Fruit fly (Drosophila melanogaster): ENCODE results near the gene CG9123.

Gene CG9123

DNA sequence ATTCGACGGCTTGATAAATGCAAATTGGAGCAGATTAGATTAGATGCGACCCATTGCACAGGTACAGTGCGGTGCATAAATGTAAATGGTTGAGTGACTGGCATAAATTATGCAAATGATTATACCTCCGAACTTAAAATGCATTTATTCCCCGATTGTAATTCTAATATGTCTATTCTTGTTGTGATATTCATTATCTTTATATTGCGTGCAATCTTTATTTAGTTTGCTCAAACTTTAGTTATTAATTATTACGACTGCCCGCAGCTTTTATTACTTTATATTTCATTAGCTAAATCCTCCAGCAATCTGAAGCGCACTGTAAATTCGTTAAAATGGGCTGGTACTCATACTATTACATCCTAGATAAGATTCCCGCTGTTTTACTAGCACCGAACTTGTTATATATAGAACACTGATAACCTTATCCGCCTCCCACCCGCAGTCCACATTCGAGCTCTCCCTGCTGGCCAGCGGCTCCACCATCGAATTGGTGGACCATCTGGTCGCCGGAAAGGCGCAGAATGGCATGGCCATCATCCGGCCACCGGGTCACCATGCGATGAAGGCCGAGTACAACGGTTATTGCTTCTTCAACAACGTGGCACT lies 6.0 kb downstream of the CG9123 start:
- TF ChIP-seq CG31627 (GFP tag; optimal IDR thresholded peaks at IDR 0.05) (peak; percentile 20), svp (GFP tag) (peak; percentile 98), topi (GFP tag; optimal IDR thresholded peaks at IDR 0.05) (peak; percentile 40), CG6854 (GFP tag; optimal IDR thresholded peaks at IDR 0.05) (no peak), Sox14 (GFP tag; optimal IDR thresholded peaks at IDR 0.05) (peak; percentile 4), Smox (GFP tag; optimal IDR thresholded peaks at IDR 0.05) (peak; percentile 22), lz (GFP tag; optimal IDR thresholded peaks at IDR 0.05) (peak; percentile 38), esn (GFP tag; optimal IDR thresholded peaks at IDR 0.05) (peak; percentile 41), cyc (GFP tag; optimal IDR thresholded peaks at IDR 0.05) (peak; percentile 3), vri (GFP tag; optimal IDR thresholded peaks at IDR 0.05) (peak; percentile 79), CG34406 (GFP tag; optimal IDR thresholded peaks at IDR 0.05) (no peak), Ets21C (GFP tag; optimal IDR thresholded peaks at IDR 0.05) (peak; percentile 19), CG6792 (GFP tag; optimal IDR thresholded peaks at IDR 0.05) (peak; percentile 1), Met (GFP tag; optimal IDR thresholded peaks at IDR 0.05) (peak; percentile 42), Hr39 (GFP tag; optimal IDR thresholded peaks at IDR 0.05) (peak; percentile 37), Eip78C (GFP tag) (peak; percentile 62), spab (GFP tag; optimal IDR thresholded peaks at IDR 0.05) (no peak), CG8632 (GFP tag; optimal IDR thresholded peaks at IDR 0.05) (no peak)

- no peak for TF ChIP-seq CG6854 (GFP tag; optimal IDR thresholded peaks at IDR 0.05)
- TF ChIP-seq lz (GFP tag; optimal IDR thresholded peaks at IDR 0.05): no peak
- no peak for TF ChIP-seq CG7368 (GFP tag; optimal IDR thresholded peaks at IDR 0.05)
- TF ChIP-seq Sox14 (GFP tag; optimal IDR thresholded peaks at IDR 0.05): no peak
- no peak for TF ChIP-seq Hr4 (GFP tag; optimal IDR thresholded peaks at IDR 0.05)
- TF ChIP-seq svp (GFP tag): peak; percentile 94
- no peak for TF ChIP-seq CG4318 (GFP tag; optimal IDR thresholded peaks at IDR 0.05)
- TF ChIP-seq Eip78C (GFP tag): peak; percentile 36
- no peak for TF ChIP-seq Lpt (GFP tag; optimal IDR thresholded peaks at IDR 0.05)
Observed at dm6 chrX:15334999-15335398, 6.9 kb downstream of the CG9123 start.

DNA sequence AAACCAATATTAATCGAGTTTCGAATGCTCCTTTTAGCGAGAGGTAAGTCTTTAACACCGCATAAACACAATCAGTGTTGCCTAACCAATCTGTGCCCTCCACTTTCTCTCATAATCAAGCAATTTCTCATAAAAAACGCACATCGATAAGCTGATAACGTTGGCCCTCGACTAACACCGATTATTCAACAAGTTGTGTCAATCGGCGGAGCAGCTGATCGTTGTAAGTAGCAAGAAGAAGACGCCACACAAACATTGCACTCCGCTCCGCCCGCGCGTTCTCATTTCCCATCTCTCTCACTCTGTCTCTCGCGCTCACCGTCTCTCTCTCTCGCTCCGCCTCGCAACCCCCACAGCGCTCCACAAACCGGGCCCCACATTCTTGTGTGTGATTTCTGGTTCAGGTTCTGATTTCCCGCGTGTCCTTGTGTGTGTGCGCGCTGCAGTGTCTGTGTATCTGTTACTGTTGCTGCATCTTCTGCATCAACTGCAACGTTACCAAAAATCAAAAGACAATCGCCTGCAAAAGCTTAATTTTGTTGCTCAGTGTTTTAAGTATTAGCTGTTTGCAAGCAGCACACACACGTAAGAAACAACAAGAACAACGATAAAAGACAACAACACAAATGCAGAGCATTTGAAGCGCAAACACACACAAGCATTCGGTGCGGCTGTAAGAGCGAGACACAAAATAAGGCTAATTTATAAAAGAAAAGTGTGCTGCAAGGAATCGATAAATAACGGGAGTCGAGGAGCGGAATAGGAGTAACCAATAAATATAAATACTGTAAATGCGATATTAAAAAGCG lies 8.6 kb downstream of the CG9123 start, which contains the start of the genes CG9114 and HDAC6:
TSS of gene CG9114 (minus strand) at position 89 of the 809 bp plus-strand sequence.
TSS of gene HDAC6 (plus strand) at position 245 of the 809 bp plus-strand sequence.
- TF ChIP-seq CG3919 (GFP tag; optimal IDR thresholded peaks at IDR 0.05) (peak; percentile 27), svp (GFP tag) (peak; percentile 84), dsx (GFP tag; optimal IDR thresholded peaks at IDR 0.05; ENCODE audit: poor library complexity, severe bottlenecking) (peak; percentile 51), salr (GFP tag; optimal IDR thresholded peaks at IDR 0.05) (no peak), CG11294 (GFP tag; IDR thresholded peaks at IDR 0.05) (no peak), Ets96B (tag; optimal IDR thresholded peaks at IDR 0.05) (no peak), CG6792 (GFP tag; optimal IDR thresholded peaks at IDR 0.05) (peak; percentile 12), net (GFP tag; optimal IDR thresholded peaks at IDR 0.05) (peak; percentile 19), Eip75B (GFP tag; optimal IDR thresholded peaks at IDR 0.05) (peak; percentile 40), lz (GFP tag; optimal IDR thresholded peaks at IDR 0.05) (peak; percentile 10), CG34406 (GFP tag; optimal IDR thresholded peaks at IDR 0.05) (peak; percentile 3), vri (GFP tag; optimal IDR thresholded peaks at IDR 0.05) (no peak), topi (GFP tag; optimal IDR thresholded peaks at IDR 0.05) (peak; percentile 12), Smox (GFP tag; optimal IDR thresholded peaks at IDR 0.05) (no peak), Gug (GFP tag; IDR thresholded peaks at IDR 0.05) (0 out of 2 replicates have a peak, but pooled peaks have one; percentile 13), Sox15 (GFP tag; optimal IDR thresholded peaks at IDR 0.05) (no peak), eg (GFP tag; IDR thresholded peaks at IDR 0.05) (peak; percentile 38; the same call in 1 of the 3 replicates), ss (GFP tag; optimal IDR thresholded peaks at IDR 0.05) (peak; percentile 3 to 9), OdsH (GFP tag; optimal IDR thresholded peaks at IDR 0.05) (no peak), Sox14 (GFP tag; optimal IDR thresholded peaks at IDR 0.05) (peak; percentile 35), Lpt (GFP tag; optimal IDR thresholded peaks at IDR 0.05) (peak; percentile 31), CG7368 (GFP tag; optimal IDR thresholded peaks at IDR 0.05) (peak; percentile 0), Met (GFP tag; optimal IDR thresholded peaks at IDR 0.05) (no peak), CG31627 (GFP tag; optimal IDR thresholded peaks at IDR 0.05) (no peak), CG6163 (GFP tag; IDR thresholded peaks at IDR 0.05) (peak; percentile 53; the same call in 1 of the 3 replicates), Eip78C (GFP tag) (peak; percentile 59), fkh (GFP tag; optimal IDR thresholded peaks at IDR 0.05) (peak; percentile 68), esn (GFP tag; optimal IDR thresholded peaks at IDR 0.05) (peak; percentile 15)

All from whole organism, prepupa.